Fruit fly (Drosophila melanogaster): Measurements from ENCODE around the gene CG32409.

- TF ChIP-seq pan (optimal IDR thresholded peaks at IDR 0.05) = no peak
- TF ChIP-seq CG8478 (optimal IDR thresholded peaks at IDR 0.05) = no peak
- TF ChIP-seq psq (optimal IDR thresholded peaks at IDR 0.05) = no peak
- no peak for TF ChIP-seq EcR (GFP tag; optimal IDR thresholded peaks at IDR 0.05)
- TF ChIP-seq usp (GFP tag; optimal IDR thresholded peaks at IDR 0.05) = no peak
Measured at dm6 chr3L:5851636-5852035, 47.7 kb upstream of the CG32409 start.
